Worm (Caenorhabditis elegans) whole organism, L1 larva: ENCODE data around the gene M163.10.
A peak's percentile ranks its signal among the peaks of the same experiment; 100 is the strongest.

ENCODE experiments used
- aha-1 ChIP-seq: fragments of 150-350 bp; optimal IDR thresholded peaks from 2 replicates; lab custom pipeline; 2014; ENCODE audit warnings: missing biosample characterization, missing genetic modification characterization
- alr-1 ChIP-seq: fragments of 200-800 bp; sonication (Bioruptor generic); optimal IDR thresholded peaks from 2 replicates; lab custom pipeline; 2018; ENCODE audit warnings: borderline replicate concordance, mild to moderate bottlenecking, missing genetic modification characterization, missing compliant biosample characterization
- blmp-1 ChIP-seq: fragments of 150-350 bp; optimal IDR thresholded peaks from 2 replicates; lab custom pipeline; 2014; ENCODE audit warnings: missing biosample characterization, missing genetic modification characterization
- ceh-63 ChIP-seq: fragments of 200-800 bp; sonication (Bioruptor generic); optimal IDR thresholded peaks from 2 replicates; lab custom pipeline; 2018; ENCODE audit warnings: mild to moderate bottlenecking, missing genetic modification characterization, missing compliant biosample characterization
- ceh-8 ChIP-seq: fragments of 200-800 bp; sonication (Bioruptor generic); optimal IDR thresholded peaks from 2 replicates; lab custom pipeline; 2018; ENCODE audit warnings: mild to moderate bottlenecking, missing genetic modification characterization, moderate library complexity, missing compliant biosample characterization
- ceh-82 ChIP-seq, 3 experiments: fragments of 150-350 bp in 1 of 3; sonication (generic microtip) in 2 of 3; optimal IDR thresholded peaks; 2 replicates each; lab custom pipeline; 2014 to 2017; ENCODE audit warnings: missing biosample characterization in 3 of 3, missing genetic modification characterization in 3 of 3
- dpl-1 ChIP-seq, 3 experiments: fragments of 150-350 bp in 2 of 3; sonication (generic microtip) in 1 of 3; optimal IDR thresholded peaks; 2 replicates each; lab custom pipeline; 2014 to 2017; ENCODE audit warnings: missing biosample characterization in 3 of 3, missing genetic modification characterization in 3 of 3, missing genetic modification reagents in 3 of 3
- efl-1 ChIP-seq, 4 experiments: fragments of 150-350 bp; optimal IDR thresholded peaks in 3 of 4; peaks in 1 of 4; 1 replicate in 1 of 4; 2 replicates in 3 of 4; lab custom pipeline; 2014; ENCODE audit warnings: missing biosample characterization in 2 of 4, missing genetic modification characterization in 2 of 4, missing genetic modification reagents in 2 of 4
- egl-13 ChIP-seq: sonication (generic microtip); optimal IDR thresholded peaks from 2 replicates; lab custom pipeline; 2016; ENCODE audit warnings: missing genotype, missing genetic modification reagents, missing genetic modification characterization, missing compliant biosample characterization
- egl-27 ChIP-seq, 2 experiments: fragments of 150-350 bp in 1 of 2; sonication (generic microtip); optimal IDR thresholded peaks; 3 replicates each; lab custom pipeline; 2017 to 2018; ENCODE audit warnings: missing biosample characterization in 2 of 2, missing genetic modification characterization in 2 of 2, missing genetic modification reagents in 2 of 2
- elt-2 ChIP-seq: sonication (generic microtip); optimal IDR thresholded peaks from 2 replicates; lab custom pipeline; 2016; ENCODE audit warnings: missing genetic modification characterization, mild to moderate bottlenecking, inconsistent platforms, missing compliant biosample characterization, missing genetic modification reagents
- ets-5 ChIP-seq: fragments of 200-800 bp; sonication (Bioruptor generic); IDR thresholded peaks from 2 replicates; pipeline ENCODE4 v1.3.6; 2022; ENCODE audit warnings: missing genetic modification characterization, missing compliant biosample characterization
- fkh-10 ChIP-seq: sonication (generic microtip); optimal IDR thresholded peaks from 2 replicates; lab custom pipeline; 2017; ENCODE audit warnings: missing biosample characterization, missing genetic modification reagents, missing genetic modification characterization
- hlh-17 ChIP-seq: fragments of 200-800 bp; sonication (Bioruptor generic); optimal IDR thresholded peaks from 2 replicates; lab custom pipeline; 2018; ENCODE audit warnings: missing genetic modification characterization, mild to moderate bottlenecking, missing compliant biosample characterization, moderate library complexity, borderline replicate concordance
- hlh-4 ChIP-seq: sonication (generic microtip); optimal IDR thresholded peaks from 2 replicates; lab custom pipeline; 2016; ENCODE audit warnings: mild to moderate bottlenecking, missing genetic modification characterization, missing compliant biosample characterization
- hpl-2 ChIP-seq: fragments of 150-350 bp; optimal IDR thresholded peaks from 2 replicates; lab custom pipeline; 2014; ENCODE audit warnings: missing biosample characterization, missing genetic modification reagents, missing genetic modification characterization
- isw-1 ChIP-seq: fragments of 200-800 bp; sonication (Bioruptor generic); IDR thresholded peaks from 2 replicates; pipeline ENCODE4 v1.3.6; 2022; ENCODE audit warnings: missing genetic modification characterization, missing compliant biosample characterization
- jun-1 ChIP-seq: fragments of 150-350 bp; optimal IDR thresholded peaks from 2 replicates; lab custom pipeline; 2014; ENCODE audit warnings: missing biosample characterization, missing genetic modification reagents, missing genetic modification characterization
- lin-13 ChIP-seq: fragments of 150-350 bp; optimal IDR thresholded peaks from 2 replicates; lab custom pipeline; 2014; ENCODE audit warnings: missing biosample characterization, missing genetic modification reagents, missing genetic modification characterization
- lin-14 ChIP-seq: fragments of 200-800 bp; sonication (Bioruptor generic); optimal IDR thresholded peaks from 2 replicates; lab custom pipeline; 2018; ENCODE audit warnings: mild to moderate bottlenecking, missing genetic modification characterization, moderate library complexity, missing compliant biosample characterization
- lin-15B ChIP-seq: fragments of 150-350 bp; sonication (generic microtip); optimal IDR thresholded peaks from 3 replicates; lab custom pipeline; 2014; ENCODE audit warnings: missing biosample characterization, missing genetic modification characterization
- lin-35 ChIP-seq, 2 experiments: fragments of 150-350 bp; optimal IDR thresholded peaks; 2 replicates each; lab custom pipeline; 2014; ENCODE audit warnings: missing biosample characterization in 2 of 2, missing genetic modification characterization in 2 of 2, missing genetic modification reagents in 2 of 2
- lin-39 ChIP-seq: fragments of 150-350 bp; optimal IDR thresholded peaks from 2 replicates; lab custom pipeline; 2014; ENCODE audit warnings: missing biosample characterization, missing genetic modification reagents, missing genetic modification characterization
- lsy-2 ChIP-seq, 2 experiments: fragments of 150-350 bp; optimal IDR thresholded peaks; 2 replicates each; lab custom pipeline; 2014; ENCODE audit warnings: missing biosample characterization in 2 of 2, missing genetic modification characterization in 2 of 2
- mdl-1 ChIP-seq, 2 experiments: fragments of 150-350 bp; optimal IDR thresholded peaks; 2 replicates each; lab custom pipeline; 2014 to 2017; ENCODE audit warnings: missing biosample characterization in 2 of 2, missing genetic modification characterization in 2 of 2, inconsistent platforms in 1 of 2
- mef-2 ChIP-seq: fragments of 150-350 bp; optimal IDR thresholded peaks from 2 replicates; lab custom pipeline; 2014; ENCODE audit warnings: missing biosample characterization, missing genetic modification characterization
- mep-1 ChIP-seq: fragments of 150-350 bp; optimal IDR thresholded peaks from 2 replicates; lab custom pipeline; 2014; ENCODE audit warnings: missing biosample characterization, missing genetic modification characterization
- nhr-12 ChIP-seq: sonication (generic microtip); optimal IDR thresholded peaks from 2 replicates; lab custom pipeline; 2017; ENCODE audit warnings: missing biosample characterization, missing genetic modification characterization
- nhr-20 ChIP-seq: sonication (generic microtip); optimal IDR thresholded peaks from 2 replicates; lab custom pipeline; 2016; ENCODE audit warnings: mild to moderate bottlenecking, missing genetic modification characterization, missing compliant biosample characterization
- nhr-237 ChIP-seq: fragments of 150-350 bp; optimal IDR thresholded peaks from 2 replicates; lab custom pipeline; 2014; ENCODE audit warnings: missing biosample characterization, missing genetic modification characterization
- nhr-28 ChIP-seq: fragments of 150-350 bp; optimal IDR thresholded peaks from 2 replicates; lab custom pipeline; 2014; ENCODE audit warnings: missing biosample characterization, missing genetic modification characterization
- nhr-47 ChIP-seq: sonication (generic microtip); optimal IDR thresholded peaks from 2 replicates; lab custom pipeline; 2016; ENCODE audit warnings: mild to moderate bottlenecking, missing genetic modification characterization, moderate library complexity, missing compliant biosample characterization
- nhr-71 ChIP-seq: sonication (generic microtip); optimal IDR thresholded peaks from 2 replicates; lab custom pipeline; 2016; ENCODE audit warnings: mild to moderate bottlenecking, missing genetic modification characterization, moderate library complexity, missing compliant biosample characterization
- nhr-77 ChIP-seq: fragments of 150-350 bp; optimal IDR thresholded peaks from 2 replicates; lab custom pipeline; 2014; ENCODE audit warnings: missing biosample characterization, missing genetic modification characterization
- nhr-85 ChIP-seq: sonication (generic microtip); peaks from one replicate; lab custom pipeline; 2016; ENCODE audit warnings: missing genetic modification characterization, inconsistent platforms, missing compliant biosample characterization
- nhr-90 ChIP-seq: sonication (generic microtip); optimal IDR thresholded peaks from 2 replicates; lab custom pipeline; 2016; ENCODE audit warnings: mild to moderate bottlenecking, missing genetic modification characterization, missing compliant biosample characterization; ENCODE audit not compliant: poor library complexity
- pax-3 ChIP-seq: fragments of 200-800 bp; sonication (Bioruptor generic); optimal IDR thresholded peaks from 2 replicates; lab custom pipeline; 2018; ENCODE audit warnings: mild to moderate bottlenecking, missing genetic modification characterization, moderate library complexity, missing compliant biosample characterization
- skn-1 ChIP-seq: fragments of 150-350 bp; optimal IDR thresholded peaks from 2 replicates; lab custom pipeline; 2014; ENCODE audit warnings: missing biosample characterization, missing genetic modification characterization
- snpc-4 ChIP-seq: fragments of 150-350 bp; optimal IDR thresholded peaks from 2 replicates; lab custom pipeline; 2014; ENCODE audit warnings: missing biosample characterization, missing genetic modification characterization
- sox-4 ChIP-seq: sonication (generic microtip); optimal IDR thresholded peaks from 2 replicates; lab custom pipeline; 2016; ENCODE audit warnings: missing genetic modification characterization, missing compliant biosample characterization
- sptf-1 ChIP-seq: fragments of 150-350 bp; optimal IDR thresholded peaks from 2 replicates; lab custom pipeline; 2014; ENCODE audit warnings: missing biosample characterization, missing genetic modification characterization
- swsn-7 ChIP-seq: sonication (generic microtip); optimal IDR thresholded peaks from 2 replicates; lab custom pipeline; 2016; ENCODE audit warnings: missing genetic modification characterization, missing compliant biosample characterization
- tlp-1 ChIP-seq: fragments of 150-350 bp; optimal IDR thresholded peaks from 2 replicates; lab custom pipeline; 2014; ENCODE audit warnings: missing biosample characterization, missing genetic modification characterization
- unc-30 ChIP-seq: sonication (generic microtip); optimal IDR thresholded peaks from 2 replicates; lab custom pipeline; 2017; ENCODE audit warnings: missing biosample characterization, missing genetic modification characterization
- unc-86 ChIP-seq: sonication (generic microtip); optimal IDR thresholded peaks from 2 replicates; lab custom pipeline; 2016; ENCODE audit warnings: missing genetic modification characterization, missing compliant biosample characterization
- vab-15 ChIP-seq: sonication (generic microtip); optimal IDR thresholded peaks from 2 replicates; lab custom pipeline; 2017; ENCODE audit warnings: missing genotype, mild to moderate bottlenecking, missing genetic modification characterization, missing compliant biosample characterization
- zip-4 ChIP-seq: fragments of 200-800 bp; sonication (Bioruptor generic); optimal IDR thresholded peaks from 2 replicates; lab custom pipeline; 2018; ENCODE audit warnings: mild to moderate bottlenecking, missing genetic modification characterization, moderate library complexity, missing compliant biosample characterization
- ztf-11 ChIP-seq, 2 experiments: sonication (generic microtip); optimal IDR thresholded peaks; 2 replicates each; lab custom pipeline; 2016 to 2017; ENCODE audit warnings: missing genetic modification characterization in 2 of 2, missing biosample characterization in 1 of 2, missing compliant biosample characterization in 1 of 2

The M163.10 gene

DNA sequence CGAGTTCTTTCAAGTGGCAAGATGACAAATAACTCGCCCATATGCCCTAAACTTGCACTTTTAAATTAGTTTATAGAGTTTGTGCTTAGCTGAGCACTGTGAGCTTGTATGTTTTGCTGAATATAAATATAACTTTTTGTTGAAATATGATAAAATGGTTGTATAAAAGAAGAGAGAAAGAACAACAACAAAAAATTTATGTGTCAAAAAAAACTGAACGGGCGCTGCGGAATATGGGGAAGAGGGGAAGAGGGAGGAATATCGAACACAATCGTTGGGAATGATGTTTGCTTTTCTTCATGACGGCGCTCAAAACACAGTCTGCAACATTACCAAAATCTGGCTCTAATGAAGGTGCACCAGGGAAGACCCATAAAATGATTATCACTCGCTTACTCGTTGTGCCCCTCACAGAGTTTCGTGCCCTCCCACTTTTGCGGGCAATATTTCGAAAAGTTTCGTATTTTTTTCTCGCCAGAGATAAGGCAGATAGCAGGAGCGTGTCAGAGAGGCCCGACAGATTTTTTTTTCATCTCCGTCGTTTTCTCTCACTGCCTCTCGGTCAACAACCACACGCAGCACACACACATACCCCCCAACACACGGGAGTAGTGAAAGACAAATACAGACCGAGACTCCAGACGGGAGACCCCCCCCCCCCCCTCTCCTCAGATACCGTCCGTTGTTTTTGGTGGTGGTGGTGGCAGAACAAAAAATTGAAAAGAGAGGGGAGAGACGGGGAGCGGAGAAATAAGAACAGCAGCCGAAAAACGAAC is 35.0 kb downstream of the M163.10 start (continued):
- no peak for TF ChIP-seq nhr-28 (tag; lab: Kevin White, UChicago)
- TF ChIP-seq nhr-20 (tag; lab: Kevin White, UChicago): peak; percentile 79
- peak; percentile 30 to 51 for TF ChIP-seq egl-27 (tag; optimal IDR thresholded peaks at IDR 0.05; lab: Kevin White, UChicago)
- TF ChIP-seq lsy-2 (tag; optimal IDR thresholded peaks at IDR 0.05; lab: Kevin White, UChicago): peak; percentile 14 to 42
- TF ChIP-seq unc-86 (tag; lab: Kevin White, UChicago): no peak
- peak; percentile 91 for TF ChIP-seq elt-2 (tag; lab: Kevin White, UChicago)
- TF ChIP-seq snpc-4: no peak
- peak; percentile 91 for TF ChIP-seq lin-14 (GFP tag; lab: Kevin White, UChicago)
- peak; percentile 1 to 61 for TF ChIP-seq lin-35 (GFP tag; optimal IDR thresholded peaks at IDR 0.05; lab: Kevin White, UChicago)
- no peak for TF ChIP-seq alr-1 (tag; lab: Kevin White, UChicago)
- peak; percentile 7 for TF ChIP-seq jun-1
- TF ChIP-seq hlh-4 (tag; lab: Kevin White, UChicago): no peak
- TF ChIP-seq swsn-7 (tag; lab: Kevin White, UChicago): peak; percentile 57
- no peak for TF ChIP-seq zip-4 (GFP tag; lab: Kevin White, UChicago)
- TF ChIP-seq ets-5: no peak
- TF ChIP-seq mep-1 (tag; lab: Kevin White, UChicago): peak; percentile 33
- TF ChIP-seq efl-1 (optimal IDR thresholded peaks at IDR 0.05; lab: Kevin White, UChicago): peak in 1 of 2 experiments; percentile 10
- TF ChIP-seq efl-1 (GFP tag; optimal IDR thresholded peaks at IDR 0.05 in 1 of 2; lab: Kevin White, UChicago): peak in 1 of 2 experiments; percentile 93
- peak; percentile 90 for TF ChIP-seq nhr-77 (tag; lab: Kevin White, UChicago)
- peak in 2 of 3 experiments; percentile 22 to 28 for TF ChIP-seq ceh-82 (tag; optimal IDR thresholded peaks at IDR 0.05; lab: Kevin White, UChicago)
- TF ChIP-seq ceh-63 (GFP tag; lab: Kevin White, UChicago): no peak
- peak; percentile 17 for TF ChIP-seq skn-1 (tag; lab: Kevin White, UChicago)
- TF ChIP-seq nhr-237 (tag; lab: Kevin White, UChicago): peak; percentile 54
- TF ChIP-seq lin-15B (tag; lab: Kevin White, UChicago): no peak
- TF ChIP-seq sptf-1 (tag; lab: Kevin White, UChicago): no peak
- TF ChIP-seq hlh-17 (GFP tag; lab: Kevin White, UChicago): no peak
- TF ChIP-seq mef-2 (tag; lab: Kevin White, UChicago): no peak
- peak; percentile 52 for TF ChIP-seq nhr-90
- no peak for TF ChIP-seq pax-3 (tag; lab: Kevin White, UChicago)
- no peak for TF ChIP-seq lin-39 (tag; lab: Kevin White, UChicago)
- no peak for TF ChIP-seq ceh-8 (GFP tag; lab: Kevin White, UChicago)
- TF ChIP-seq mdl-1 (tag; optimal IDR thresholded peaks at IDR 0.05; lab: Kevin White, UChicago): peak in 1 of 2 experiments; percentile 64
- TF ChIP-seq nhr-71 (tag; lab: Kevin White, UChicago): peak; percentile 82
- peak; percentile 39 for TF ChIP-seq nhr-47
- TF ChIP-seq, all 84 proteins: peak for 30

DNA sequence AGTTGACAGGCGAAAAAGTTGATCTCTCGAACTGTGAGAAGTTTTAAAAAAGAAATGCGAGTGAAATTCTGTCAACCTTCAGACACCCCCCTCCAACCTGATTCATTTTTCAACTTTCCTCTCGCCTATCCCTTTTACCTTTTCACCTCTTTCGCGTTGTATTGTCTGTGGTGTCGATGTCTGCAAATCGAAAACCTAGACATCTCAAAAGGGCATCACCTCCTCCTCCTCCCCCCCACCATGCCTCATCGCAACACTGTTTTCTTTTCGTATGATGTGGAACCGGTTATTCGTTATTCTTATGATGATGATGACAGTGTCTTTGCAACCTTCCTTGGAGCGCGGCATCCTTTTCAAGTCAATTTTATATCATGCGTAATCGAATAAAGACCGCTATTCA is 37.2 kb downstream of the M163.10 start:
- TF ChIP-seq sptf-1 (tag; lab: Kevin White, UChicago) (no peak), skn-1 (tag; lab: Kevin White, UChicago) (no peak), nhr-85 (tag; lab: Kevin White, UChicago) (peak; percentile 98), aha-1 (tag; lab: Kevin White, UChicago) (no peak), fkh-10 (no peak), nhr-90 (peak; percentile 67), vab-15 (no peak), ceh-82 (tag; optimal IDR thresholded peaks at IDR 0.05; lab: Kevin White, UChicago) (no peak), tlp-1 (no peak), nhr-20 (tag; lab: Kevin White, UChicago) (peak; percentile 82), egl-13 (no peak), unc-30 (tag; lab: Kevin White, UChicago) (no peak), isw-1 (GFP tag; lab: Robert Waterston, UW) (no peak), hpl-2 (GFP tag; lab: Kevin White, UChicago) (no peak), mep-1 (tag; lab: Kevin White, UChicago) (peak; percentile 59), sox-4 (tag; lab: Kevin White, UChicago) (no peak), lin-14 (GFP tag; lab: Kevin White, UChicago) (peak; percentile 86), blmp-1 (peak; percentile 90), nhr-77 (tag; lab: Kevin White, UChicago) (no peak), dpl-1 (GFP tag; optimal IDR thresholded peaks at IDR 0.05; lab: Kevin White, UChicago) (no peak), mdl-1 (tag; optimal IDR thresholded peaks at IDR 0.05; lab: Kevin White, UChicago) (peak in 1 of 2 experiments; percentile 55), lin-13 (peak; percentile 3), nhr-12 (tag; lab: Kevin White, UChicago) (no peak), ztf-11 (tag; optimal IDR thresholded peaks at IDR 0.05; lab: Kevin White, UChicago) (no peak), lsy-2 (tag; optimal IDR thresholded peaks at IDR 0.05; lab: Kevin White, UChicago) (peak in 1 of 2 experiments; percentile 24)
